Worm (Caenorhabditis elegans): Measurements from ENCODE around the gene sri-24.
"Not testable (repeated sequence)": the region's sequence is repeated elsewhere in the genome, so short reads cannot be mapped to it uniquely, and the experiment has no call there.

DNA sequence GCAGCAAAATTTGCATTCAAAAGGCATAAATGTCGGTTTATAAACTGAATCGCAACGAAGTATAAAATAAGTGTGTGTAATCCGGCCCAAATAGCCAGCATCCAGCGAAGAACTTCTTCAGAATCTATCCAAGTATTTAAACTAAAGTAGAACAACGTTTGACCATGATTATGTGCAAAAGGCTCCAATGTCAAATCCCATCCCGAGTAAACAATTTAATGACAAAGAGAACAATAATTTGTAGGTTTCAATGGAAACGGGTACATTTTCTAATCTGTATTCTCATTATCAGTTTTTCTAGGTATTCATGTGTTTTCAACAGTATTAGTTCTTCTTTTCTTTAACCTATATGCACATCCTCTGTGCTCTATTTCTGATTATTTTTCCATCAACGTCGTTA is 4.3 kb upstream of the sri-24 start, which contains the start of gene C41G6.12:
- TF ChIP-seq him-1, dao-5, W03F9.2 (tag; optimal IDR thresholded peaks at IDR 0.05): not testable (repeated sequence)
